Worm (Caenorhabditis elegans) whole organism, young adult: ENCODE measurements around the gene K05B2.4.

Experiments used
- C06A6.2 ChIP-seq: fragments of 200-800 bp; sonication (Bioruptor generic); conservative IDR thresholded peaks from 2 replicates; pipeline ENCODE4 v1.3.6; 2022; ENCODE audit warnings: missing genetic modification characterization, missing compliant biosample characterization
- C17E4.6 ChIP-seq: fragments of 200-800 bp; sonication (Bioruptor generic); IDR thresholded peaks from 2 replicates; pipeline ENCODE4 v1.3.6; 2022; ENCODE audit warnings: missing genetic modification reagents, missing genetic modification characterization, missing compliant biosample characterization
- F10E7.11 ChIP-seq: sonication (generic microtip); optimal IDR thresholded peaks from 2 replicates; lab custom pipeline; 2017; ENCODE audit warnings: mild to moderate bottlenecking, missing genetic modification characterization, moderate library complexity, missing compliant biosample characterization
- F23B12.7 ChIP-seq: sonication (generic microtip); optimal IDR thresholded peaks from 2 replicates; lab custom pipeline; 2017; ENCODE audit warnings: missing genetic modification characterization, mild to moderate bottlenecking, missing compliant biosample characterization, antibody characterized with exemption, moderate library complexity; ENCODE audit not compliant: insufficient read depth
- F39B2.1 ChIP-seq: fragments of 200-800 bp; sonication (Bioruptor generic); IDR thresholded peaks from 2 replicates; pipeline ENCODE4 v1.3.6; 2022; ENCODE audit warnings: missing genetic modification reagents, missing genetic modification characterization, missing compliant biosample characterization
- K12H6.12 ChIP-seq: fragments of 200-800 bp; sonication (Bioruptor generic); optimal IDR thresholded peaks from 2 replicates; lab custom pipeline; 2018; ENCODE audit warnings: mild to moderate bottlenecking, missing genetic modification characterization, missing compliant biosample characterization
- T07F8.4 ChIP-seq: sonication (generic microtip); optimal IDR thresholded peaks from 2 replicates; lab custom pipeline; 2016; ENCODE audit warnings: mild to moderate bottlenecking, missing genetic modification characterization, moderate library complexity, missing compliant biosample characterization
- Y67H2A.10 ChIP-seq: fragments of 200-800 bp; sonication (Bioruptor generic); conservative IDR thresholded peaks from 2 replicates; pipeline ENCODE4 v1.3.6; 2022; ENCODE audit warnings: missing genetic modification reagents, missing genetic modification characterization, missing compliant biosample characterization
- atf-7 ChIP-seq: sonication (generic microtip); optimal IDR thresholded peaks from 2 replicates; lab custom pipeline; 2017; ENCODE audit warnings: mild to moderate bottlenecking, missing genetic modification characterization, missing compliant biosample characterization
- attf-6 ChIP-seq: fragments of 200-800 bp; sonication (Bioruptor generic); IDR thresholded peaks from 2 replicates; pipeline ENCODE4 v1.3.6; 2022; ENCODE audit warnings: missing genetic modification reagents, missing genetic modification characterization, missing compliant biosample characterization
- bed-2 ChIP-seq: fragments of 200-800 bp; sonication (Bioruptor generic); IDR thresholded peaks from 2 replicates; pipeline ENCODE4 v1.3.6; 2022; ENCODE audit warnings: missing genetic modification reagents, missing genetic modification characterization, missing compliant biosample characterization
- ccch-3 ChIP-seq: fragments of 200-800 bp; sonication (Bioruptor generic); optimal IDR thresholded peaks from 2 replicates; lab custom pipeline; 2018; ENCODE audit warnings: mild to moderate bottlenecking, missing genetic modification characterization, missing compliant biosample characterization
- ceh-27 ChIP-seq: fragments of 200-800 bp; sonication (Bioruptor generic); optimal IDR thresholded peaks from 2 replicates; lab custom pipeline; 2018; ENCODE audit warnings: mild to moderate bottlenecking, missing genetic modification characterization, moderate library complexity, missing compliant biosample characterization
- ceh-91 ChIP-seq: fragments of 200-800 bp; sonication (Bioruptor generic); IDR thresholded peaks from 2 replicates; pipeline ENCODE4 v1.3.6; 2022; ENCODE audit warnings: missing genetic modification reagents, missing genetic modification characterization, missing compliant biosample characterization
- dox-1 ChIP-seq: fragments of 200-800 bp; sonication (Bioruptor generic); IDR thresholded peaks from 2 replicates; pipeline ENCODE4 v1.3.6; 2022; ENCODE audit warnings: missing genetic modification reagents, missing genetic modification characterization, missing compliant biosample characterization
- dpff-1 ChIP-seq: sonication (generic microtip); optimal IDR thresholded peaks from 2 replicates; lab custom pipeline; 2017; ENCODE audit warnings: mild to moderate bottlenecking, missing genetic modification characterization, missing compliant biosample characterization
- dpl-1 ChIP-seq: fragments of 150-350 bp; optimal IDR thresholded peaks from 2 replicates; lab custom pipeline; 2014; ENCODE audit warnings: missing biosample characterization, missing genetic modification reagents, missing genetic modification characterization
- ekl-4 ChIP-seq: fragments of 200-800 bp; sonication (Bioruptor generic); IDR thresholded peaks from 2 replicates; pipeline ENCODE4 v1.3.6; 2022; ENCODE audit warnings: missing genetic modification reagents, missing genetic modification characterization, missing compliant biosample characterization
- him-1 ChIP-seq: sonication (generic microtip); optimal IDR thresholded peaks from 2 replicates; lab custom pipeline; 2016; ENCODE audit warnings: missing genotype, missing genetic modification reagents, missing genetic modification characterization, missing compliant biosample characterization
- hmg-1.2 ChIP-seq: fragments of 200-800 bp; sonication (Bioruptor generic); IDR thresholded peaks from 2 replicates; pipeline ENCODE4 v1.3.6; 2022; ENCODE audit warnings: missing genetic modification reagents, missing genetic modification characterization, missing compliant biosample characterization
- hsf-1 ChIP-seq: fragments of 200-800 bp; sonication (Bioruptor generic); IDR thresholded peaks from 2 replicates; pipeline ENCODE4 v1.3.6; 2022; ENCODE audit warnings: missing genetic modification reagents, missing genetic modification characterization, missing compliant biosample characterization
- lir-1 ChIP-seq: fragments of 200-800 bp; sonication (Bioruptor generic); conservative IDR thresholded peaks from 2 replicates; pipeline ENCODE4 v1.3.6; 2022; ENCODE audit warnings: missing genetic modification reagents, missing genetic modification characterization, missing compliant biosample characterization
- mel-28 ChIP-seq: sonication (generic microtip); optimal IDR thresholded peaks from 2 replicates; lab custom pipeline; 2016; ENCODE audit warnings: borderline replicate concordance, mild to moderate bottlenecking, missing genetic modification characterization, missing compliant biosample characterization
- mxl-1 ChIP-seq: sonication (generic microtip); optimal IDR thresholded peaks from 2 replicates; lab custom pipeline; 2016; ENCODE audit warnings: missing genetic modification characterization, missing compliant biosample characterization
- pbrm-1 ChIP-seq: fragments of 200-800 bp; sonication (Bioruptor generic); IDR thresholded peaks from 2 replicates; pipeline ENCODE4 v1.3.6; 2022; ENCODE audit warnings: missing genetic modification reagents, missing genetic modification characterization, missing compliant biosample characterization
- rcor-1 ChIP-seq: fragments of 200-800 bp; sonication (Bioruptor generic); IDR thresholded peaks from 2 replicates; pipeline ENCODE4 v1.3.6; 2022; ENCODE audit warnings: missing genetic modification reagents, missing genetic modification characterization, missing compliant biosample characterization
- tbp1 ChIP-seq: fragments of 200-800 bp; sonication (Bioruptor generic); optimal IDR thresholded peaks from 2 replicates; lab custom pipeline; 2018; ENCODE audit warnings: mild to moderate bottlenecking, missing genetic modification characterization, missing compliant biosample characterization
- unc-62 ChIP-seq: fragments of 150-350 bp; optimal IDR thresholded peaks from 2 replicates; lab custom pipeline; 2014; ENCODE audit warnings: missing biosample characterization, missing genetic modification reagents, missing genetic modification characterization
- xnd-1 ChIP-seq: sonication (generic microtip); optimal IDR thresholded peaks from 2 replicates; lab custom pipeline; 2016; ENCODE audit warnings: missing genotype, missing genetic modification reagents, missing genetic modification characterization, missing compliant biosample characterization
- ztf-22 ChIP-seq: fragments of 200-800 bp; sonication (Bioruptor generic); optimal IDR thresholded peaks from 2 replicates; lab custom pipeline; 2018; ENCODE audit warnings: mild to moderate bottlenecking, missing genetic modification characterization, moderate library complexity, missing compliant biosample characterization
- ztf-25 ChIP-seq: fragments of 200-800 bp; sonication (Bioruptor generic); IDR thresholded peaks from 2 replicates; pipeline ENCODE4 v1.3.6; 2022; ENCODE audit warnings: missing genetic modification reagents, missing genetic modification characterization, missing compliant biosample characterization
- ztf-6 ChIP-seq: fragments of 200-800 bp; sonication (Bioruptor generic); IDR thresholded peaks from 2 replicates; pipeline ENCODE4 v1.3.6; 2022; ENCODE audit warnings: missing genetic modification reagents, missing genetic modification characterization, missing compliant biosample characterization

Gene K05B2.4

ce11 chrX:4885651-4886050 lies 35.1 kb downstream of the K05B2.4 start, which contains the start of gene arrd-23:
arrd-23 (plus strand) TSS chrX:4885951.
- no peak for TF ChIP-seq ztf-25 (GFP tag; lab: Robert Waterston, UW)
- TF ChIP-seq lir-1 (GFP tag; lab: Robert Waterston, UW), result no peak
- no peak for TF ChIP-seq pbrm-1

DNA sequence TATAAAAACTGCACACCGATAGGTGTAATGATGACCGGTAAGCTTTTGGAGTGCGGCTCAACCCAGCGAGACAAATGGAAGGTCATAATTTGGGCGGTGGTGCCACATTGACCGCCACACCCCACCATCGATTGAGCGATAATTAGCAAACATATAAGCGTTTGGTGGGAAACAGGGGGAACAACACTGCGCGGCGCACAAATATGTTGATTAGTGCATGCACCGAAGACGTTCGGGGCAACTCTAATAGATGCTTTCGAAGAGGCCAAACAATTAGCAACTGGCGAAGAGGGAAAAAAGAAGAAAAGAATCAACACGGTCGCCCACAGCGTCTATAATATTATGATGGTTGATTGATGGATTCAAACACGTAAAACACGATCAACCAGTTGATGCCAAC lies 39.5 kb downstream of the K05B2.4 start:
- TF ChIP-seq him-1 (tag; lab: Kevin White, UChicago) (no peak), K12H6.12 (tag; lab: Kevin White, UChicago) (no peak), F10E7.11 (tag; lab: Kevin White, UChicago) (no peak), ztf-6 (GFP tag; lab: Robert Waterston, UW) (no peak), C06A6.2 (no peak), T07F8.4 (tag; lab: Kevin White, UChicago) (no peak)

DNA sequence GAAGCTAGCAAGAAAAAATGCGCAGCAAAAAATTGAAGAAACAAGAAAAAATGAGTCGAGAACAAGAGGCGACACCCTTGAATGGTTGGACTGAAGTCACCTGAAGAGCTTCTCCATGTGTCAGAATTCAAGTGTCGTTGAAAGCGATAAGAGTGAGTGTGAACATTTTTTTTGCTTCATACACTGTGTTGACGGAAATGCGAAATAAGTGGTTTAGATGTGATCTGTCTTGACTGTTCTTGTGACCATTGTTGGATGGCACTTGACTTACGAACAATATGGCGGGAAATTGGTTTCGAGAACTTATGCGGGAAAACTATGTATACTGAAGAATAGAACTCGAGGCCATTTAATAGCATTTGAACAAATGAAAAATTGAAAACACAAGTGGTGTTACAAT lies 40.8 kb downstream of the K05B2.4 start:
- no peak for TF ChIP-seq ztf-22 (GFP tag; lab: Kevin White, UChicago)
- peak; percentile 68 for TF ChIP-seq ceh-27 (GFP tag; lab: Kevin White, UChicago)
- TF ChIP-seq F39B2.1 (GFP tag; lab: Robert Waterston, UW), result no peak

- TF ChIP-seq tbp1 (GFP tag; lab: Kevin White, UChicago), result no peak
- no peak for TF ChIP-seq ztf-22 (GFP tag; lab: Kevin White, UChicago)
- TF ChIP-seq bed-2 (GFP tag; lab: Robert Waterston, UW), result no peak
- no peak for TF ChIP-seq Y67H2A.10 (GFP tag; lab: Robert Waterston, UW)
- TF ChIP-seq lir-1 (GFP tag; lab: Robert Waterston, UW), result no peak
- no peak for TF ChIP-seq hmg-1.2 (GFP tag; lab: Robert Waterston, UW)
- no peak for TF ChIP-seq hsf-1 (GFP tag; lab: Robert Waterston, UW)
These were observed 43.9 kb downstream of the K05B2.4 start, which contains the start of gene tsp-14 for ce11 chrX:4876904-4877303. tsp-14 (minus strand) TSS chrX:4876965.

DNA sequence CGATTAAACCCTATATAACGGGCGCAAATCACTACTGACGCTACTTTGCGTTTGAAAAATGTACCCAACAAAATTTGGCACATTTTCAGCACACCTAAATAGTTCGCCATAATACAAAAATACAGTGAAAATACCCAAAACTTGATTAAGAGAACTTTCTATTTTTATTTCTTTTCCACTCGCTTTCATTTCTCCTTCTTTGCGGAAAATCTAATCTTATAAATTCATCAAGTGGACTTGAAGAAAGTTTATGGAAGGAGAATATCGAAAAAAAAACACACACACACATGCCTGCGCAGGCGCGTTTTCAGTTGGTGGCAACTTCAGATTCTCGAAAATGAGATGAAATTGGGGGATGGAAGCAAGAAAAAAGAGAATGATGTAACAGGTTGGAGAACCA lies 45.5 kb downstream of the K05B2.4 start:
- no peak for TF ChIP-seq mxl-1 (tag; lab: Kevin White, UChicago)
- TF ChIP-seq mel-28 (tag; lab: Kevin White, UChicago), result no peak
- TF ChIP-seq xnd-1 (tag; lab: Kevin White, UChicago), result no peak
- no peak for TF ChIP-seq ccch-3
- no peak for TF ChIP-seq atf-7
- no peak for TF ChIP-seq C17E4.6 (GFP tag; lab: Robert Waterston, UW)
- no peak for TF ChIP-seq attf-6 (GFP tag; lab: Robert Waterston, UW)
- TF ChIP-seq ceh-91, result no peak
- TF ChIP-seq ekl-4, result no peak
- TF ChIP-seq dpl-1 (GFP tag; lab: Kevin White, UChicago), result no peak

DNA sequence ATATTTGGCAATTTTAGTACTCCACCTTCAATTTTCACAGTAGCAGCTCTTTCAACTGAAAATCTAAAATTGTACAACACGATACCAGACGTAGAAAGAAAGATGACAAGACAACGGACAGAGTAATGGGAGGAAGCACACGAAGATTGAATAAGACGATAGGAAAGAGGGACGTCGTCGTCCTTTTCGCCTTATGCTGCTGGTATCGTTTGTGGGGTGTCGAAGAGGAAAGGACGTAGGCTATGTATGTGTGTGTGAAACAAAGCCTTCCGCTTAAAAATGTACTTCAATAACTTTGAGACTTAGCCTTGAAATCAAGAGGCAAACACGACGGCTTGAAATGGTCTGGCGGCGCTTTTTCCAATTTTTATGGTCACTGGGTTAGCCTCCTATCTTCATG lies 48.0 kb downstream of the K05B2.4 start:
- TF ChIP-seq F23B12.7 (tag; lab: Kevin White, UChicago), result no peak
- TF ChIP-seq rcor-1, result no peak
- no peak for TF ChIP-seq dpff-1
- no peak for TF ChIP-seq unc-62
- no peak for TF ChIP-seq dox-1 (GFP tag; lab: Robert Waterston, UW)
